Fruit fly (Drosophila melanogaster) whole organism, embryonic: ENCODE results near the gene CG34148.
A peak's percentile ranks its signal among the peaks of the same experiment; 100 is the strongest.

Experiments used
- Aef1 ChIP-seq: fragments of 200-800 bp; sonication (Bioruptor generic); IDR thresholded peaks from 3 replicates; pipeline ENCODE4 v1.3.6; 2022; ENCODE audit warnings: missing biosample characterization, missing genetic modification characterization
- CG11504 ChIP-seq: fragments of 200-800 bp; sonication (Bioruptor generic); optimal IDR thresholded peaks from 3 replicates; lab custom pipeline; 2019; ENCODE audit warnings: missing biosample characterization, mild to moderate bottlenecking, missing genetic modification characterization, moderate library complexity
- CG12744 ChIP-seq: fragments of 200-800 bp; sonication (Bioruptor generic); optimal IDR thresholded peaks from 2 replicates; lab custom pipeline; 2016; ENCODE audit warnings: missing biosample characterization, missing genetic modification characterization
- CG12942 ChIP-seq: fragments of 200-800 bp; sonication (Bioruptor generic); optimal IDR thresholded peaks from 3 replicates; lab custom pipeline; 2016; ENCODE audit warnings: missing biosample characterization, missing genetic modification characterization
- CG15011 ChIP-seq: fragments of 200-800 bp; sonication (Bioruptor generic); optimal IDR thresholded peaks from 3 replicates; lab custom pipeline; 2018; ENCODE audit warnings: missing biosample characterization, mild to moderate bottlenecking, missing genetic modification characterization
- CG17912 ChIP-seq: fragments of 200-800 bp; sonication (Bioruptor generic); optimal IDR thresholded peaks from 2 replicates; lab custom pipeline; 2018; ENCODE audit warnings: missing biosample characterization, mild to moderate bottlenecking, missing genetic modification characterization
- CG1792 ChIP-seq: fragments of 200-800 bp; sonication (Bioruptor generic); optimal IDR thresholded peaks from 2 replicates; lab custom pipeline; 2016; ENCODE audit warnings: missing biosample characterization, missing genetic modification characterization
- CG18476 ChIP-seq: fragments of 200-800 bp; sonication (Bioruptor generic); optimal IDR thresholded peaks from 2 replicates; lab custom pipeline; 2016; ENCODE audit warnings: missing biosample characterization, mild to moderate bottlenecking, missing genetic modification characterization
- CG31224 ChIP-seq: fragments of 200-800 bp; sonication (Bioruptor generic); IDR thresholded peaks from 2 replicates; pipeline ENCODE4 v1.3.6; 2022; ENCODE audit warnings: missing biosample characterization, missing genetic modification characterization
- CG34422 ChIP-seq: fragments of 200-800 bp; sonication (Bioruptor generic); IDR thresholded peaks from 3 replicates; pipeline ENCODE4 v1.3.6; 2022; ENCODE audit warnings: missing biosample characterization, missing genetic modification characterization
- CG4282 ChIP-seq: fragments of 200-800 bp; sonication (Bioruptor generic); optimal IDR thresholded peaks from 2 replicates; lab custom pipeline; 2016; ENCODE audit warnings: missing biosample characterization, missing genetic modification characterization
- CG4328 ChIP-seq: fragments of 200-800 bp; sonication (Bioruptor generic); optimal IDR thresholded peaks from 3 replicates; lab custom pipeline; 2017; ENCODE audit warnings: missing biosample characterization, missing genetic modification reagents, missing genetic modification characterization
- CG43689 ChIP-seq: fragments of 200-800 bp; sonication (Bioruptor generic); IDR thresholded peaks from 2 replicates; pipeline ENCODE4 v1.3.6; 2022; ENCODE audit warnings: missing biosample characterization, missing genetic modification characterization
- CG5180 ChIP-seq: fragments of 200-800 bp; sonication (Bioruptor generic); optimal IDR thresholded peaks from 3 replicates; lab custom pipeline; 2017; ENCODE audit warnings: missing biosample characterization, missing genetic modification characterization, mild to moderate bottlenecking, moderate library complexity, missing genetic modification reagents
- CG5245 ChIP-seq: fragments of 200-800 bp; sonication (Bioruptor generic); optimal IDR thresholded peaks from 3 replicates; lab custom pipeline; 2016; ENCODE audit warnings: missing biosample characterization, missing genetic modification characterization
- CG5953 ChIP-seq: fragments of 200-800 bp; sonication (Bioruptor generic); IDR thresholded peaks from 2 replicates; pipeline ENCODE4 v1.3.6; 2022; ENCODE audit warnings: missing biosample characterization, missing genetic modification characterization
- CG8281 ChIP-seq: fragments of 200-800 bp; sonication (Bioruptor generic); optimal IDR thresholded peaks from 2 replicates; lab custom pipeline; 2018; ENCODE audit warnings: missing biosample characterization, mild to moderate bottlenecking, missing genetic modification characterization, moderate library complexity
- CG9727 ChIP-seq: fragments of 200-800 bp; sonication (Bioruptor generic); optimal IDR thresholded peaks from 3 replicates; lab custom pipeline; 2017; ENCODE audit warnings: missing biosample characterization, mild to moderate bottlenecking, missing genetic modification characterization
- CHES-1-like ChIP-seq: fragments of 200-800 bp; sonication (Bioruptor generic); optimal IDR thresholded peaks from 2 replicates; lab custom pipeline; 2016; ENCODE audit warnings: missing biosample characterization, missing genetic modification characterization
- CTCF ChIP-seq: fragments of 200-800 bp; sonication (Bioruptor generic); optimal IDR thresholded peaks from 2 replicates; lab custom pipeline; 2017; ENCODE audit warnings: missing biosample characterization, mild to moderate bottlenecking, missing genetic modification characterization, moderate library complexity
- CrebB ChIP-seq: fragments of 200-800 bp; sonication (Bioruptor generic); optimal IDR thresholded peaks from 3 replicates; lab custom pipeline; 2018; ENCODE audit warnings: missing biosample characterization, mild to moderate bottlenecking, missing genetic modification characterization
- Dek ChIP-seq: fragments of 200-800 bp; sonication (Bioruptor generic); optimal IDR thresholded peaks from 3 replicates; lab custom pipeline; 2019; ENCODE audit warnings: missing biosample characterization, mild to moderate bottlenecking, missing genetic modification characterization, moderate library complexity
- E2f1 ChIP-seq: fragments of 200-800 bp; sonication (Bioruptor generic); IDR thresholded peaks from 2 replicates; pipeline ENCODE4 v1.3.6; 2022; ENCODE audit warnings: missing biosample characterization, missing genetic modification characterization
- Fer1 ChIP-seq: fragments of 200-800 bp; sonication (Bioruptor generic); optimal IDR thresholded peaks from 2 replicates; lab custom pipeline; 2017; ENCODE audit warnings: missing biosample characterization, mild to moderate bottlenecking, missing genetic modification characterization
- HmgZ ChIP-seq: fragments of 200-800 bp; sonication (Bioruptor generic); optimal IDR thresholded peaks from 2 replicates; lab custom pipeline; 2018; ENCODE audit warnings: missing biosample characterization, mild to moderate bottlenecking, missing genetic modification characterization
- Hr51 ChIP-seq, 2 experiments: fragments of 200-800 bp; sonication (Bioruptor generic); optimal IDR thresholded peaks; 2 replicates in 1 of 2; 3 replicates in 1 of 2; lab custom pipeline; 2016 to 2018; ENCODE audit warnings: missing biosample characterization in 2 of 2, missing genetic modification characterization in 2 of 2, mild to moderate bottlenecking in 1 of 2, moderate library complexity in 1 of 2
- Mrtf ChIP-seq: fragments of 200-800 bp; sonication (Bioruptor generic); IDR thresholded peaks from 3 replicates; pipeline ENCODE4 v1.3.6; 2022; ENCODE audit warnings: missing biosample characterization, missing genetic modification characterization
- NC2β ChIP-seq: fragments of 200-800 bp; sonication (Bioruptor generic); optimal IDR thresholded peaks from 2 replicates; lab custom pipeline; 2016; ENCODE audit warnings: missing biosample characterization, missing genetic modification characterization
- Opbp ChIP-seq: fragments of 200-800 bp; sonication (Bioruptor generic); IDR thresholded peaks from 3 replicates; pipeline ENCODE4 v1.3.6; 2022; ENCODE audit warnings: missing biosample characterization, missing genetic modification characterization; ENCODE audit not compliant: partially characterized antibody
- Rx ChIP-seq: fragments of 200-800 bp; sonication (Bioruptor generic); IDR thresholded peaks from 2 replicates; pipeline ENCODE4 v1.3.6; 2022; ENCODE audit warnings: missing biosample characterization, missing genetic modification characterization
- Sry-δ ChIP-seq: fragments of 200-800 bp; sonication (Bioruptor generic); optimal IDR thresholded peaks from 2 replicates; lab custom pipeline; 2016; ENCODE audit warnings: missing biosample characterization, missing genetic modification characterization
- al ChIP-seq: fragments of 200-800 bp; sonication (Bioruptor generic); IDR thresholded peaks from 2 replicates; pipeline ENCODE4 v1.3.6; 2022; ENCODE audit warnings: missing biosample characterization, missing genetic modification characterization
- ato ChIP-seq: fragments of 200-800 bp; sonication (Bioruptor generic); IDR thresholded peaks from 2 replicates; pipeline ENCODE4 v1.3.6; 2022; ENCODE audit warnings: missing biosample characterization, missing genetic modification characterization; ENCODE audit not compliant: partially characterized antibody
- cato ChIP-seq: fragments of 200-800 bp; sonication (Bioruptor generic); optimal IDR thresholded peaks from 2 replicates; lab custom pipeline; 2016; ENCODE audit warnings: missing biosample characterization, missing genetic modification characterization, borderline replicate concordance
- chinmo ChIP-seq: fragments of 200-800 bp; sonication (Bioruptor generic); IDR thresholded peaks from 4 replicates; pipeline ENCODE4 v1.3.6; 2022; ENCODE audit warnings: missing biosample characterization, missing genetic modification characterization; ENCODE audit not compliant: partially characterized antibody
- crol ChIP-seq: fragments of 200-800 bp; sonication (Bioruptor generic); IDR thresholded peaks from 2 replicates; pipeline ENCODE4 v1.3.6; 2022; ENCODE audit warnings: missing biosample characterization, missing genetic modification characterization
- dpn ChIP-seq, 2 experiments: fragments of 200-800 bp; sonication (Bioruptor generic); optimal IDR thresholded peaks; 3 replicates each; lab custom pipeline; 2016; ENCODE audit warnings: missing biosample characterization in 2 of 2, missing genetic modification characterization in 2 of 2
- fd64A ChIP-seq: fragments of 200-800 bp; sonication (Bioruptor generic); optimal IDR thresholded peaks from 3 replicates; lab custom pipeline; 2018; ENCODE audit warnings: missing biosample characterization, mild to moderate bottlenecking, missing genetic modification characterization
- fru ChIP-seq: fragments of >200 bp; optimal IDR thresholded peaks from 2 replicates; lab custom pipeline; 2017
- gro ChIP-seq: fragments of 200-800 bp; sonication (Bioruptor generic); optimal IDR thresholded peaks from 2 replicates; lab custom pipeline; 2016; ENCODE audit warnings: missing biosample characterization, missing genetic modification characterization
- ham ChIP-seq: fragments of 200-800 bp; sonication (Bioruptor generic); IDR thresholded peaks from 2 replicates; pipeline ENCODE4 v1.3.6; 2022; ENCODE audit warnings: missing biosample characterization, missing genetic modification characterization
- kah ChIP-seq: fragments of 200-800 bp; sonication (Bioruptor generic); optimal IDR thresholded peaks from 2 replicates; lab custom pipeline; 2018; ENCODE audit warnings: missing biosample characterization, mild to moderate bottlenecking, missing genetic modification characterization
- lola ChIP-seq, 3 experiments: fragments of >200 bp in 2 of 3; fragments of 200-800 bp in 1 of 3; sonication (Bioruptor generic) in 1 of 3; optimal IDR thresholded peaks; 2 replicates each; lab custom pipeline; 2017 to 2019; ENCODE audit warnings: missing biosample characterization in 3 of 3, missing genetic modification characterization in 3 of 3, mild to moderate bottlenecking in 1 of 3, moderate library complexity in 1 of 3
- pb ChIP-seq: fragments of 200-800 bp; sonication (Bioruptor generic); optimal IDR thresholded peaks from 3 replicates; lab custom pipeline; 2016; ENCODE audit warnings: missing biosample characterization, missing genetic modification characterization
- pum ChIP-seq: fragments of 200-800 bp; sonication (Bioruptor generic); optimal IDR thresholded peaks from 2 replicates; lab custom pipeline; 2016; ENCODE audit warnings: missing biosample characterization, missing genetic modification characterization
- ranshi ChIP-seq: fragments of 200-800 bp; sonication (Bioruptor generic); IDR thresholded peaks from 2 replicates; pipeline ENCODE4 v1.3.6; 2022; ENCODE audit warnings: missing biosample characterization, missing genetic modification characterization
- stc ChIP-seq: fragments of 200-800 bp; sonication (Bioruptor generic); IDR thresholded peaks from 2 replicates; pipeline ENCODE4 v1.3.6; 2022; ENCODE audit warnings: missing biosample characterization, missing genetic modification characterization
- trh ChIP-seq: fragments of 200-800 bp; sonication (Bioruptor generic); optimal IDR thresholded peaks from 2 replicates; lab custom pipeline; 2016; ENCODE audit warnings: missing biosample characterization, missing genetic modification characterization
- z ChIP-seq: fragments of 200-800 bp; sonication (Bioruptor generic); IDR thresholded peaks from 3 replicates; pipeline ENCODE4 v1.3.6; 2022; ENCODE audit warnings: missing biosample characterization, missing genetic modification characterization
- zfh2 ChIP-seq: fragments of 200-800 bp; sonication (Bioruptor generic); optimal IDR thresholded peaks from 2 replicates; lab custom pipeline; 2016; ENCODE audit warnings: missing biosample characterization, missing genetic modification characterization

The CG34148 gene

DNA sequence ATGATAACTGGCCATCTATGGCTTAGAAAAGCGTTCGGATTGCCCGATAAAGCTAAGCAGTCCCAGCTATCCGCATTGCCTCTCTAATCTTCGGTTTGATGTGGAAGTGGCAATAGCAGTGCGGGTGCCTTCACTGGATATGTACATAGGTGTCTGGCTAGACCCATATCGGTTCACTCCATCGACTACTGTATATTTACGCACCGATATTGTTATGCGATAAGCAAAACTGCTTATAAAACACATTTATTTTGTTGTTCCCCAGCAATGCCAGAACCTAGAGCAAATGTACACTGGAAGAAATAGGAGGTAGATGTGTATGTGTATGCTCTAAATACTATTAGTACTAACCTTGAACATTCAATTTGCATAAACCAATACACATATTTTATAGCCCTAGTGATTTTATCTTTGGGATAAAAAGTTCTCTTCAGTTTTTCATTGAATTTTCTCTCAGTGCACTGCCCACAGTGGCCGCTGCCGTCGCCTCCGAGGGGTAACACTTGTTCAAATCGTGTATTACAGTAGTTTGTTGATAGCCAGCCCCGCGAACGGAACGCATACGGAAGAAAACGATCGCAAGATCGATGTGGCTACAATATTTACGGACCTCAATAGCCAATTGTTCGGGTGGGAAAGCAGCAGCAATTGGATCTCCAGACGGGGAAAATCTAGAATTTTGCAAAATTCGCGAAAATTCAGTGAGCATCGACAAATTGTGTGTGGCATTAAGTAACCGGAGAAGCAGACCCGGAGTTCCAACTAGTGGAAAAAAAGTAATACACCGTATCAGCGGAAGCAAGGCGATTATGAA is 8.1 kb downstream of the CG34148 start, which contains the start of gene CG31431 (continued):
- TF ChIP-seq chinmo (GFP tag; lab: Robert Waterston, UW) (0 out of 4 replicates have a peak, but pooled peaks have one; percentile 17), Mrtf (peak; percentile 97), CG12744 (peak; percentile 95), CG4328 (peak; percentile 95), Opbp (no peak), NC2β (GFP tag; lab: Kevin White, UChicago) (peak; percentile 97), dpn (GFP tag; optimal IDR thresholded peaks at IDR 0.05; lab: Kevin White, UChicago) (peak; percentile 97), CHES-1-like (peak; percentile 98), Dek (tag; lab: Kevin White, UChicago) (peak; percentile 97), CG5245 (peak; percentile 96), Hr51 (GFP tag; optimal IDR thresholded peaks at IDR 0.05; lab: Kevin White, UChicago) (peak; percentile 95 to 96), CG43689 (GFP tag; lab: Robert Waterston, UW) (peak; percentile 95), trh (GFP tag; lab: Kevin White, UChicago) (peak; percentile 87), cato (peak; percentile 93), CrebB (peak; percentile 97), lola (GFP tag; optimal IDR thresholded peaks at IDR 0.05; lab: Kevin White, UChicago) (peak in 1 of 3 experiments; percentile 91), fru (lab: Kevin White, UChicago) (no peak), Fer1 (GFP tag; lab: Kevin White, UChicago) (peak; percentile 98), kah (GFP tag; lab: Kevin White, UChicago) (peak; percentile 93), CG15011 (GFP tag; lab: Kevin White, UChicago) (peak; percentile 96), z (GFP tag; lab: Robert Waterston, UW) (peak; percentile 72; the same call in 2 of the 3 replicates), pb (GFP tag; lab: Kevin White, UChicago) (peak; percentile 95), CG17912 (GFP tag; lab: Kevin White, UChicago) (peak; percentile 74), CG31224 (GFP tag; lab: Robert Waterston, UW) (peak; percentile 95), CG9727 (GFP tag; lab: Kevin White, UChicago) (peak; percentile 97), CG18476 (GFP tag; lab: Kevin White, UChicago) (peak; percentile 96), CG8281 (peak; percentile 84), pum (GFP tag; lab: Kevin White, UChicago) (peak; percentile 97), Aef1 (GFP tag; lab: Robert Waterston, UW) (peak; percentile 97), HmgZ (peak; percentile 98), ranshi (GFP tag; lab: Robert Waterston, UW) (peak; percentile 98), CG5180 (peak; percentile 89), CG12942 (GFP tag; lab: Kevin White, UChicago) (peak; percentile 95), E2f1 (GFP tag; lab: Robert Waterston, UW) (peak; percentile 97), fd64A (GFP tag; lab: Kevin White, UChicago) (peak; percentile 83), stc (GFP tag; lab: Robert Waterston, UW) (peak; percentile 95), CG4282 (GFP tag; lab: Kevin White, UChicago) (peak; percentile 92), crol (peak; percentile 79), Sry-δ (GFP tag; lab: Kevin White, UChicago) (peak; percentile 78), al (GFP tag; lab: Robert Waterston, UW) (peak; percentile 96), CG34422 (GFP tag; lab: Robert Waterston, UW) (peak; percentile 98), ato (GFP tag; lab: Robert Waterston, UW) (no peak), gro (peak; percentile 98), zfh2 (GFP tag; lab: Kevin White, UChicago) (peak; percentile 97), CG1792 (GFP tag; lab: Kevin White, UChicago) (peak; percentile 97), ham (GFP tag; lab: Robert Waterston, UW) (peak; percentile 85), Rx (GFP tag; lab: Robert Waterston, UW) (peak; percentile 96), CG11504 (tag; lab: Kevin White, UChicago) (peak; percentile 96), CG5953 (peak; percentile 86), CTCF (GFP tag; lab: Kevin White, UChicago) (peak; percentile 58)
